Worm (Caenorhabditis elegans): ENCODE data around the gene F20D6.5.

- no peak for TF ChIP-seq ama-1 (optimal IDR thresholded peaks at IDR 0.05)
- no peak for TF ChIP-seq nhr-77 (tag; optimal IDR thresholded peaks at IDR 0.05)
- no peak for TF ChIP-seq zag-1 (tag; optimal IDR thresholded peaks at IDR 0.05)
- no peak for TF ChIP-seq nhr-11 (tag; optimal IDR thresholded peaks at IDR 0.05)
Measured at ce11 chrV:8177349-8177748, 15.6 kb downstream of the F20D6.5 start, which contains the start of gene F20D6.9.

All from whole organism, L1 larva.